Worm (Caenorhabditis elegans) whole organism, L4 larva: ENCODE results near the gene thn-1.
A peak's percentile ranks its signal among the peaks of the same experiment; 100 is the strongest.

Experiments
- F10B5.3 ChIP-seq: sonication (generic microtip); optimal IDR thresholded peaks from 2 replicates; lab custom pipeline; 2016; ENCODE audit warnings: mild to moderate bottlenecking, missing genetic modification characterization, missing compliant biosample characterization
- F37D6.2 ChIP-seq: sonication (generic microtip); optimal IDR thresholded peaks from 2 replicates; lab custom pipeline; 2016; ENCODE audit warnings: mild to moderate bottlenecking, missing genetic modification characterization, missing compliant biosample characterization
- Y48G9A.11 ChIP-seq: fragments of 200-800 bp; sonication (Bioruptor generic); IDR thresholded peaks from 2 replicates; pipeline ENCODE4 v1.3.6; 2022; ENCODE audit warnings: missing genetic modification reagents, missing genetic modification characterization, missing compliant biosample characterization
- Y5F2A.4 ChIP-seq: fragments of 200-800 bp; sonication (Bioruptor generic); optimal IDR thresholded peaks from 2 replicates; lab custom pipeline; 2018; ENCODE audit warnings: mild to moderate bottlenecking, missing genetic modification characterization, missing compliant biosample characterization
- ZK546.5 ChIP-seq, 2 experiments: sonication (generic microtip); optimal IDR thresholded peaks; 2 replicates each; lab custom pipeline; 2017; ENCODE audit warnings: missing biosample characterization in 2 of 2, missing genetic modification characterization in 2 of 2
- aha-1 ChIP-seq: fragments of 150-350 bp; peaks from one replicate; lab custom pipeline; 2014; ENCODE audit warnings: missing biosample characterization, missing genetic modification characterization
- ama-1 ChIP-seq: fragments of 150-350 bp; optimal IDR thresholded peaks from 2 replicates; lab custom pipeline; 2014; ENCODE audit warnings: inconsistent platforms, mixed read lengths
- ceh-20 ChIP-seq: fragments of 200-800 bp; sonication (Bioruptor generic); IDR thresholded peaks from 2 replicates; pipeline ENCODE4 v1.3.6; 2022; ENCODE audit warnings: missing genetic modification reagents, missing genetic modification characterization, missing compliant biosample characterization
- ceh-28 ChIP-seq: fragments of 150-350 bp; optimal IDR thresholded peaks from 2 replicates; lab custom pipeline; 2014; ENCODE audit warnings: missing biosample characterization, missing genetic modification reagents, missing genetic modification characterization
- ceh-44 ChIP-seq: fragments of 200-800 bp; sonication (Bioruptor generic); IDR thresholded peaks from 2 replicates; pipeline ENCODE4 v1.3.6; 2022; ENCODE audit warnings: missing genetic modification reagents, missing genetic modification characterization, missing compliant biosample characterization
- ceh-82 ChIP-seq: sonication (generic microtip); optimal IDR thresholded peaks from 2 replicates; lab custom pipeline; 2017; ENCODE audit warnings: missing biosample characterization, missing genetic modification characterization
- daf-16 ChIP-seq, 3 experiments: sonication (generic microtip); optimal IDR thresholded peaks; 2 replicates each; lab custom pipeline; 2016 to 2017; ENCODE audit warnings: missing genetic modification characterization in 3 of 3, missing genetic modification reagents in 3 of 3, mild to moderate bottlenecking in 2 of 3, missing compliant biosample characterization in 2 of 3, missing biosample characterization in 1 of 3, moderate library complexity in 1 of 3
- daf-8 ChIP-seq: fragments of 200-800 bp; sonication (Bioruptor generic); IDR thresholded peaks from 2 replicates; pipeline ENCODE4 v1.3.6; 2022; ENCODE audit warnings: missing genetic modification characterization, missing compliant biosample characterization
- dmd-6 ChIP-seq: fragments of 200-800 bp; sonication (Bioruptor generic); IDR thresholded peaks from 2 replicates; pipeline ENCODE4 v1.3.6; 2022; ENCODE audit warnings: missing genetic modification reagents, missing genetic modification characterization, missing compliant biosample characterization
- dpl-1 ChIP-seq: fragments of 150-350 bp; optimal IDR thresholded peaks from 2 replicates; lab custom pipeline; 2014; ENCODE audit warnings: missing biosample characterization, missing genetic modification reagents, missing genetic modification characterization
- egl-43 ChIP-seq: fragments of 200-800 bp; sonication (Bioruptor generic); IDR thresholded peaks from 2 replicates; pipeline ENCODE4 v1.3.6; 2022; ENCODE audit warnings: missing genetic modification reagents, missing genetic modification characterization, missing compliant biosample characterization
- fkh-10 ChIP-seq: fragments of 150-350 bp; optimal IDR thresholded peaks from 2 replicates; lab custom pipeline; 2014; ENCODE audit warnings: missing biosample characterization, missing genetic modification reagents, missing genetic modification characterization
- hif-1 ChIP-seq, 2 experiments: sonication (generic microtip); optimal IDR thresholded peaks; 2 replicates each; lab custom pipeline; 2016 to 2017; ENCODE audit warnings: missing compliant biosample characterization in 2 of 2, missing genetic modification characterization in 2 of 2, missing genetic modification reagents in 2 of 2, missing genotype in 2 of 2, mild to moderate bottlenecking in 1 of 2
- hlh-11 ChIP-seq: fragments of 200-800 bp; sonication (Bioruptor generic); optimal IDR thresholded peaks from 2 replicates; lab custom pipeline; 2018; ENCODE audit warnings: mild to moderate bottlenecking, missing genetic modification characterization, missing compliant biosample characterization
- hlh-30 ChIP-seq: sonication (generic microtip); optimal IDR thresholded peaks from 2 replicates; lab custom pipeline; 2017; ENCODE audit warnings: antibody characterized with exemption, mild to moderate bottlenecking, missing genetic modification characterization, missing compliant biosample characterization; ENCODE audit not compliant: insufficient read depth
- hmg-1.1 ChIP-seq: fragments of 200-800 bp; sonication (Bioruptor generic); IDR thresholded peaks from 2 replicates; pipeline ENCODE4 v1.3.6; 2022; ENCODE audit warnings: missing genetic modification reagents, missing genetic modification characterization, missing compliant biosample characterization
- lin-13 ChIP-seq: fragments of 150-350 bp; optimal IDR thresholded peaks from 2 replicates; lab custom pipeline; 2014; ENCODE audit warnings: missing biosample characterization, missing genetic modification reagents, missing genetic modification characterization
- lsy-2 ChIP-seq, 2 experiments: fragments of 150-350 bp in 1 of 2; sonication (generic microtip) in 1 of 2; optimal IDR thresholded peaks; 2 replicates each; lab custom pipeline; 2014 to 2017; ENCODE audit warnings: missing biosample characterization in 2 of 2, missing genetic modification characterization in 2 of 2
- madf-5 ChIP-seq, 2 experiments: fragments of 200-800 bp; sonication (Bioruptor generic); IDR thresholded peaks; 2 replicates each; pipeline ENCODE4 v1.3.6; 2022; ENCODE audit warnings: missing compliant biosample characterization in 2 of 2, missing genetic modification characterization in 2 of 2
- madf-9 ChIP-seq: fragments of 200-800 bp; sonication (Bioruptor generic); conservative IDR thresholded peaks from 2 replicates; pipeline ENCODE4 v1.3.6; 2022; ENCODE audit warnings: missing genetic modification reagents, missing genetic modification characterization, missing compliant biosample characterization
- mdl-1 ChIP-seq, 2 experiments: fragments of 150-350 bp in 1 of 2; sonication (generic microtip) in 1 of 2; optimal IDR thresholded peaks; 2 replicates each; lab custom pipeline; 2014 to 2017; ENCODE audit warnings: missing biosample characterization in 2 of 2, missing genetic modification characterization in 2 of 2
- mep-1 ChIP-seq: fragments of 150-350 bp; sonication (generic microtip); optimal IDR thresholded peaks from 3 replicates; lab custom pipeline; 2014; ENCODE audit warnings: missing biosample characterization, missing genetic modification characterization
- mes-2 ChIP-seq: sonication (generic microtip); optimal IDR thresholded peaks from 2 replicates; lab custom pipeline; 2016; ENCODE audit warnings: missing genotype, mild to moderate bottlenecking, missing genetic modification characterization, missing compliant biosample characterization; ENCODE audit not compliant: poor library complexity, severe bottlenecking
- mxl-3 ChIP-seq: fragments of 200-800 bp; sonication (Bioruptor generic); optimal IDR thresholded peaks from 2 replicates; lab custom pipeline; 2018; ENCODE audit warnings: mild to moderate bottlenecking, missing genetic modification characterization, missing compliant biosample characterization
- nhr-25 ChIP-seq: sonication (generic microtip); optimal IDR thresholded peaks from 2 replicates; lab custom pipeline; 2017; ENCODE audit warnings: missing genetic modification characterization, mild to moderate bottlenecking, missing compliant biosample characterization, antibody characterized with exemption, moderate library complexity, borderline replicate concordance; ENCODE audit not compliant: insufficient read depth
- rbr-2 ChIP-seq: sonication (generic microtip); optimal IDR thresholded peaks from 2 replicates; lab custom pipeline; 2016; ENCODE audit warnings: missing genotype, missing genetic modification characterization, missing compliant biosample characterization
- set-16 ChIP-seq: fragments of 200-800 bp; sonication (Bioruptor generic); IDR thresholded peaks from 2 replicates; pipeline ENCODE4 v1.3.6; 2022; ENCODE audit warnings: missing genetic modification reagents, missing genetic modification characterization, missing compliant biosample characterization
- snpc-4 ChIP-seq: fragments of 150-350 bp; optimal IDR thresholded peaks from 2 replicates; lab custom pipeline; 2014; ENCODE audit warnings: missing biosample characterization, missing genetic modification characterization
- unc-130 ChIP-seq: sonication (generic microtip); optimal IDR thresholded peaks from 2 replicates; lab custom pipeline; 2016; ENCODE audit warnings: missing genetic modification reagents, missing genetic modification characterization, missing compliant biosample characterization
- unc-62 ChIP-seq, 3 experiments: fragments of 150-350 bp in 1 of 3; sonication (generic microtip); optimal IDR thresholded peaks in 2 of 3; peaks in 1 of 3; 1 replicate in 1 of 3; 2 replicates in 2 of 3; lab custom pipeline; 2014 to 2017; ENCODE audit warnings: missing biosample characterization in 3 of 3, missing genetic modification characterization in 3 of 3, missing genetic modification reagents in 3 of 3, missing genotype in 1 of 3
- zag-1 ChIP-seq: fragments of 150-350 bp; optimal IDR thresholded peaks from 2 replicates; lab custom pipeline; 2014; ENCODE audit warnings: missing biosample characterization, missing genetic modification characterization
- zfp-3 ChIP-seq: fragments of 200-800 bp; sonication (Bioruptor generic); conservative IDR thresholded peaks from 2 replicates; pipeline ENCODE4 v1.3.6; 2022; ENCODE audit warnings: missing genetic modification reagents, missing genetic modification characterization, missing compliant biosample characterization
- ztf-7 ChIP-seq: fragments of 150-350 bp; optimal IDR thresholded peaks from 2 replicates; lab custom pipeline; 2014; ENCODE audit warnings: missing biosample characterization, missing genetic modification characterization

The thn-1 gene

DNA sequence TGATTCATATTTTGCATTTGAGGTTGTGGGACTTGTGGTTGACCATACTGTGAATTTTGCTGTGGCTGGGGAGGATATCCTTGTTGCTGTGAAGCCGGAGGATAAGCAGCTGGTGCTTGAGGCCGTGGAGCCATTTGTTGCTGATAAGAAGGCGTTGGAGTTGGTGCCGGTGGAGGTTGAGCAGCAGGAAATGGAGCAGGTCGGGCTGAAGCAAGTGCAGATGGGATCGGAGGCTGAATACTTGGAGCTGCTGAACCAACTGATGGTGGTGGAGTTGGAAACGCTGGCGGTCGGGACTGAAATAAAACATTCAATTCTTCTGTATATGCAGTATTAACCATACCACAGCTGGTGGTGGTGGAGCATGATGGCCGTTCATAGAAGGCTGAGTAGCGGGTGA, 19.9 kb upstream of the thn-1 start:
- TF ChIP-seq set-16 (GFP tag; lab: Robert Waterston, UW), result peak; percentile 71
- TF ChIP-seq ama-1 (lab: Kevin White, UChicago), result no peak
- no peak for TF ChIP-seq zfp-3
- 0 out of 4 replicates have a peak, but pooled peaks of 1 of the 2 experiments have one; percentile 3 for TF ChIP-seq madf-5 (GFP tag; IDR thresholded peaks at IDR 0.05; lab: Robert Waterston, UW)

DNA sequence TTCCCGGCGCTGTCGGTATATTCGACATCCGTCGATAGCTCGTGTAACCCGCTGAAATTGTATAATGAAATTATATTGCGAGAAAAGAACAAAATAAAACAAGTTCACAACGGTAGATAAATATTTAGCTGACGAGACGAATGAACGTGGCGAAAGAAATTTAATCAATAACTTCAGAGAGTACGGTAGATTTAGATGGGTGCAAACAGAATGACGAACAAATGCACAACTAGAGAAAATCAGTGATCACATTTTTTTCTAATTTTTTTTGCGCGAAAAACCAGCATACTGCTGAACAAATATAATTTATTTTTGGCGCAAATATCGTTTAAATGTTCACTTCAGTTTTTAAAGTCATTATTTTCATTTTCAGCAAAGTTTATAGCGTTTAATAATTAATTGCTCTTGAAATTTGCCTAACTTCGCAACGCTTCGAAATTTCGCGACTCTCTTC, 19.1 kb upstream of the thn-1 start, which contains the start of gene sec-24.2:
Gene sec-24.2 (minus strand): TSS at position 51 of the 454 bp plus-strand sequence.
- TF ChIP-seq ztf-7 (tag; lab: Kevin White, UChicago) (no peak), nhr-25 (tag; lab: Kevin White, UChicago) (no peak), hlh-11 (tag; lab: Kevin White, UChicago) (no peak), Y5F2A.4 (GFP tag; lab: Kevin White, UChicago) (no peak), unc-130 (peak; percentile 1)

DNA sequence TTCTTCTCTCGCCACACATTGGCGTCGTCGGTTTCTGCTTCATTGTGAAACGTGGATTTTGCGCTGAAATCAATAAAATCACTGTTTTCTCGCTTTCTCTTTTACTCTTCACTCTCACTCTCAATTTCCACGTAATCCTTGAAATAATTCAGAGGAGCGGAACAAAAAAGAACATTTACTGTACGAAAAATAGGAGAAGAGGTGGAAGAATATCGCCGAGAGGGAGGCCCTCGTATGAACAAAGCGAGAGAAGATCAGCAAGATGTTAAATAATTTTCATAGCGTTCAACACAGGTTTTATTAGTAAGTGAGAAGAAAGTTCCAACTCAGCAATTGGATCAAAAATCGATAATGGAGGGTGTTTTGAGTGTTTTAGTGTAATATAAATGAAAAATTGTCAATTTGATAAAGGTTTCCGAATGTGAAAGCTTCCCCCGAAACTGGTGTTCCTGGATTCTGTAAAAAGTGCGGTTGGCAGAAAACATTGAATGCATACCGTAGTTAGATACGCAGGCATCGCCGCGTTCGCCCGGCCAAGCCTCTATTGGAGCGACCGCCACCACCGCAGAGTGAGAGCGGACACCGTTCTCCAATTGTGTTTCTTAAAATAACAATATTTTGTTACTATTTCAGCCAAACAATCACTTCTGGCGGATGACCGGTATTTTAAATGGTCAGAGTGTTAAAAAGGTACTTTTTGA, 18.3 kb upstream of the thn-1 start, which contains the start of the genes ccr-4 and ZC518.8:
Gene ccr-4 (plus strand): TSS at position 151 of the 701 bp plus-strand sequence.
Gene ZC518.8 (minus strand): TSS at position 517 of the 701 bp plus-strand sequence.
- peak; percentile 42 for TF ChIP-seq dmd-6 (GFP tag; lab: Robert Waterston, UW)
- no peak for TF ChIP-seq zag-1 (tag; lab: Kevin White, UChicago)
- TF ChIP-seq ZK546.5 (tag; optimal IDR thresholded peaks at IDR 0.05; lab: Kevin White, UChicago), result peak in 1 of 2 experiments; percentile 65
- no peak for TF ChIP-seq daf-16 (GFP tag; optimal IDR thresholded peaks at IDR 0.05; lab: Kevin White, UChicago)
- TF ChIP-seq daf-16 (tag; optimal IDR thresholded peaks at IDR 0.05; lab: Kevin White, UChicago), result peak; percentile 21
- peak; percentile 59 for TF ChIP-seq hmg-1.1 (GFP tag; lab: Robert Waterston, UW)
- TF ChIP-seq lin-13 (GFP tag; lab: Kevin White, UChicago), result peak; percentile 8
- no peak for TF ChIP-seq dpl-1 (GFP tag; lab: Kevin White, UChicago)
- TF ChIP-seq unc-62 (GFP tag; optimal IDR thresholded peaks at IDR 0.05 in 1 of 2; lab: Kevin White, UChicago), result peak in 1 of 2 experiments; percentile 92
- TF ChIP-seq unc-62 (tag; optimal IDR thresholded peaks at IDR 0.05; lab: Kevin White, UChicago), result no peak
- TF ChIP-seq aha-1 (tag; lab: Kevin White, UChicago), result peak; percentile 91
- TF ChIP-seq ceh-44 (GFP tag; lab: Robert Waterston, UW), result 0 out of 2 replicates have a peak, but pooled peaks have one; percentile 8
- TF ChIP-seq hlh-11 (tag; lab: Kevin White, UChicago), result peak; percentile 26
- peak; percentile 50 for TF ChIP-seq mes-2 (tag; lab: Kevin White, UChicago)
- peak; percentile 47 for TF ChIP-seq mxl-3 (GFP tag; lab: Kevin White, UChicago)
- no peak for TF ChIP-seq ceh-82
- peak; percentile 25 to 89 for TF ChIP-seq lsy-2 (tag; optimal IDR thresholded peaks at IDR 0.05; lab: Kevin White, UChicago)

DNA sequence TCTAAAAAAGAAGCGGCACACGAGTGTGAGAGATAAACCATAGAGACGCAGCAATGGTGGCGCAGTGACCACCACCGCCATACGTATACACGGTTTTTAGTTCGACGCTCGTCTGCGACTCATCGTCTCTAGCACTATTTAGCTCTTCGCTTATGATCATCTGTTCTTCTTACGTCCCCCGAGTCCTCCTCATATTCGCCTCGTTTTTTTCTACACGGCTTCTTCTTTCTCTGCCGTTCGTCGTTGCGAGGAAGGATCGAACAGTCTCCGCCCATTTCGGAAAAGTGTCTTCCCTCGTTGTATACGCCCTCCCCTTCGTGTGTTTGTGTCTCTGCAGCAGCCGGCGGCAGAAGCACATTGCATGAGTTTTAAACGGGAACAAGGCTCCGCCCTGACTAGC, 14.9 kb upstream of the thn-1 start:
- TF ChIP-seq hlh-30 (tag; lab: Kevin White, UChicago), result peak; percentile 43
- TF ChIP-seq snpc-4 (tag; lab: Kevin White, UChicago), result no peak
- no peak for TF ChIP-seq ceh-28 (tag; lab: Kevin White, UChicago)
- no peak for TF ChIP-seq F37D6.2 (tag; lab: Kevin White, UChicago)
- TF ChIP-seq egl-43 (GFP tag; lab: Robert Waterston, UW), result 0 out of 2 replicates have a peak, but pooled peaks have one; percentile 10
- TF ChIP-seq hmg-1.1 (GFP tag; lab: Robert Waterston, UW), result peak; percentile 56; the same call in 1 of the 2 replicates
- TF ChIP-seq ceh-20 (GFP tag; lab: Robert Waterston, UW), result no peak
- TF ChIP-seq Y48G9A.11 (GFP tag; lab: Robert Waterston, UW), result no peak
- peak; percentile 8 for TF ChIP-seq dpl-1 (GFP tag; lab: Kevin White, UChicago)
- TF ChIP-seq hif-1 (tag; optimal IDR thresholded peaks at IDR 0.05; lab: Kevin White, UChicago), result peak in 1 of 2 experiments; percentile 18
- peak; percentile 68 for TF ChIP-seq hlh-11 (tag; lab: Kevin White, UChicago)
- TF ChIP-seq set-16 (GFP tag; lab: Robert Waterston, UW), result peak; percentile 26; the same call in 1 of the 2 replicates
- TF ChIP-seq aha-1 (tag; lab: Kevin White, UChicago), result peak; percentile 65
- TF ChIP-seq dmd-6 (GFP tag; lab: Robert Waterston, UW), result 0 out of 2 replicates have a peak, but pooled peaks have one; percentile 6
- peak; percentile 31 to 34 for TF ChIP-seq lsy-2 (tag; optimal IDR thresholded peaks at IDR 0.05; lab: Kevin White, UChicago)
- no peak for TF ChIP-seq madf-9 (GFP tag; lab: Robert Waterston, UW)
- TF ChIP-seq nhr-25 (tag; lab: Kevin White, UChicago), result no peak
- TF ChIP-seq daf-8 (GFP tag; lab: Robert Waterston, UW), result no peak
- TF ChIP-seq fkh-10 (GFP tag; lab: Kevin White, UChicago), result peak; percentile 35
- peak in 1 of 2 experiments; percentile 38 for TF ChIP-seq mdl-1 (tag; optimal IDR thresholded peaks at IDR 0.05; lab: Kevin White, UChicago)
- TF ChIP-seq daf-16 (GFP tag; optimal IDR thresholded peaks at IDR 0.05; lab: Kevin White, UChicago), result no peak
- peak; percentile 18 for TF ChIP-seq daf-16 (tag; optimal IDR thresholded peaks at IDR 0.05; lab: Kevin White, UChicago)
- TF ChIP-seq rbr-2 (tag; lab: Kevin White, UChicago), result peak; percentile 18
- TF ChIP-seq mxl-3 (GFP tag; lab: Kevin White, UChicago), result peak; percentile 26
- TF ChIP-seq mep-1 (tag; lab: Kevin White, UChicago), result peak; percentile 19
- no peak for TF ChIP-seq F10B5.3 (tag; lab: Kevin White, UChicago)
- TF ChIP-seq, all 104 proteins: peak for 16
